Fruit fly (Drosophila melanogaster): ENCODE measurements around the gene Dhfr.

Gene Dhfr

dm6 chr3R:16453597-16453996 is 27.4 kb upstream of the Dhfr start, which contains the start of gene Pak3 (continued):
- no peak for TF ChIP-seq CG17568 (GFP tag; optimal IDR thresholded peaks at IDR 0.05)
- TF ChIP-seq Drgx (GFP tag; IDR thresholded peaks at IDR 0.05), result no peak
- TF ChIP-seq esg (GFP tag; conservative IDR thresholded peaks at IDR 0.05), result no peak
- TF ChIP-seq CG17385 (GFP tag; optimal IDR thresholded peaks at IDR 0.05), result peak; percentile 6
- TF ChIP-seq eve (GFP tag; optimal IDR thresholded peaks at IDR 0.05), result no peak
- TF ChIP-seq Nf-YB (GFP tag; optimal IDR thresholded peaks at IDR 0.05), result peak; percentile 28
- no peak for TF ChIP-seq sens-2 (GFP tag; IDR thresholded peaks at IDR 0.05)
- no peak for TF ChIP-seq Dad (GFP tag; optimal IDR thresholded peaks at IDR 0.05)
- TF ChIP-seq Ets65A (GFP tag), result no peak
- no peak for TF ChIP-seq bsh (GFP tag; optimal IDR thresholded peaks at IDR 0.05)
- peak in 1 of 2 experiments; percentile 49 for TF ChIP-seq crp (GFP tag; optimal IDR thresholded peaks at IDR 0.05)
- no peak for TF ChIP-seq CG32767 (GFP tag; IDR thresholded peaks at IDR 0.05)
- TF ChIP-seq Atf6 (GFP tag; IDR thresholded peaks at IDR 0.05), result no peak
- TF ChIP-seq CG2120 (GFP tag; optimal IDR thresholded peaks at IDR 0.05), result no peak
- TF ChIP-seq cad (GFP tag; optimal IDR thresholded peaks at IDR 0.05), result no peak
- no peak for TF ChIP-seq pita (GFP tag; optimal IDR thresholded peaks at IDR 0.05)
- no peak for TF ChIP-seq CG11093 (GFP tag; IDR thresholded peaks at IDR 0.05)
- no peak; the same call in 2 of the 3 replicates for TF ChIP-seq jigr1 (GFP tag; IDR thresholded peaks at IDR 0.05)
- no peak for TF ChIP-seq CG9817 (tag; optimal IDR thresholded peaks at IDR 0.05)
- TF ChIP-seq jing (GFP tag; optimal IDR thresholded peaks at IDR 0.05), result no peak
- TF ChIP-seq schlank (tag; optimal IDR thresholded peaks at IDR 0.05), result no peak
- TF ChIP-seq CG4854 (GFP tag; optimal IDR thresholded peaks at IDR 0.05), result no peak
- TF ChIP-seq CG17802 (tag; optimal IDR thresholded peaks at IDR 0.05), result no peak
- TF ChIP-seq btn (GFP tag; optimal IDR thresholded peaks at IDR 0.05), result no peak
- TF ChIP-seq Vsx1 (GFP tag; optimal IDR thresholded peaks at IDR 0.05), result no peak
- peak; percentile 3 for TF ChIP-seq NfI (GFP tag; optimal IDR thresholded peaks at IDR 0.05)
- peak; percentile 32; the same call in 1 of the 2 replicates for TF ChIP-seq CG9932 (GFP tag; IDR thresholded peaks at IDR 0.05)
- no peak for TF ChIP-seq GATAe (GFP tag; conservative IDR thresholded peaks at IDR 0.05)
- TF ChIP-seq C15 (GFP tag; IDR thresholded peaks at IDR 0.05), result no peak
- no peak for TF ChIP-seq CG30403 (GFP tag; optimal IDR thresholded peaks at IDR 0.05)
- TF ChIP-seq CG17361 (GFP tag; IDR thresholded peaks at IDR 0.05), result no peak
- peak; percentile 63 for TF ChIP-seq CG16813 (GFP tag; IDR thresholded peaks at IDR 0.05; ENCODE audit: partially characterized antibody)
- TF ChIP-seq ttk (GFP tag; IDR thresholded peaks at IDR 0.05), result no peak
- TF ChIP-seq CG12659 (GFP tag; optimal IDR thresholded peaks at IDR 0.05), result peak; percentile 57
- no peak for TF ChIP-seq Sox100B (GFP tag; optimal IDR thresholded peaks at IDR 0.05)
- no peak for TF ChIP-seq CG4424 (GFP tag; optimal IDR thresholded peaks at IDR 0.05)
- TF ChIP-seq pum (GFP tag; optimal IDR thresholded peaks at IDR 0.05), result no peak
- TF ChIP-seq CG14710 (tag; optimal IDR thresholded peaks at IDR 0.05), result peak; percentile 90
- peak; percentile 80 for TF ChIP-seq trem (tag; optimal IDR thresholded peaks at IDR 0.05)
- TF ChIP-seq CG11456 (GFP tag; IDR thresholded peaks at IDR 0.05), result no peak
- no peak for TF ChIP-seq CG18262 (tag; optimal IDR thresholded peaks at IDR 0.05)
- no peak for TF ChIP-seq her (GFP tag; optimal IDR thresholded peaks at IDR 0.05)
- no peak for TF ChIP-seq CG18619 (GFP tag; optimal IDR thresholded peaks at IDR 0.05)
- TF ChIP-seq gsb (GFP tag; IDR thresholded peaks at IDR 0.05), result no peak
- TF ChIP-seq CG8359 (GFP tag; optimal IDR thresholded peaks at IDR 0.05; ENCODE audit: borderline replicate concordance), result no peak
- TF ChIP-seq z (GFP tag; IDR thresholded peaks at IDR 0.05), result no peak
- TF ChIP-seq knrl (GFP tag; IDR thresholded peaks at IDR 0.05; ENCODE audit: partially characterized antibody), result peak; percentile 65
- TF ChIP-seq E2f2 (GFP tag; IDR thresholded peaks at IDR 0.05), result peak; percentile 68
- TF ChIP-seq sisA (GFP tag; IDR thresholded peaks at IDR 0.05), result no peak
- no peak for TF ChIP-seq CG34376 (GFP tag; optimal IDR thresholded peaks at IDR 0.05)
- TF ChIP-seq BtbVII (GFP tag; optimal IDR thresholded peaks at IDR 0.05), result no peak
- no peak for TF ChIP-seq Ada2b (GFP tag; IDR thresholded peaks at IDR 0.05)
